Fruit fly (Drosophila melanogaster) whole organism, wandering third instar larva: Measurements from ENCODE around the gene omd.
A peak's percentile ranks its signal among the peaks of the same experiment; 100 is the strongest.

ENCODE experiments used
- Abd-B ChIP-seq: fragments of >200 bp; optimal IDR thresholded peaks from 2 replicates; lab custom pipeline; 2017; ENCODE audit warnings: missing biosample characterization, missing genetic modification characterization
- CG32264 ChIP-seq: fragments of 200-800 bp; sonication (Bioruptor generic); optimal IDR thresholded peaks from 2 replicates; lab custom pipeline; 2016; ENCODE audit warnings: missing biosample characterization, missing genetic modification characterization
- CG9705 ChIP-seq: fragments of 200-800 bp; sonication (Bioruptor generic); optimal IDR thresholded peaks from 2 replicates; lab custom pipeline; 2018; ENCODE audit warnings: missing biosample characterization, mild to moderate bottlenecking, missing genetic modification characterization
- CrebA ChIP-seq: fragments of 200-800 bp; sonication (Bioruptor generic); optimal IDR thresholded peaks from 2 replicates; lab custom pipeline; 2016; ENCODE audit warnings: missing biosample characterization, mild to moderate bottlenecking, missing genetic modification characterization, borderline replicate concordance
- Dfd ChIP-seq: fragments of >200 bp; optimal IDR thresholded peaks from 2 replicates; lab custom pipeline; 2017; ENCODE audit warnings: missing biosample characterization, missing genetic modification characterization
- Dif ChIP-seq: fragments of 200-275, 200-300 bp; sonication (Bioruptor generic); optimal IDR thresholded peaks from 2 replicates; lab custom pipeline; 2018; ENCODE audit warnings: missing biosample characterization, missing genetic modification characterization; ENCODE audit not compliant: partially characterized antibody
- GATAd ChIP-seq: sonication (Bioruptor generic); optimal IDR thresholded peaks from 2 replicates; lab custom pipeline; 2016; ENCODE audit warnings: missing biosample characterization, missing genetic modification characterization
- HLH106 ChIP-seq: fragments of 200-800 bp; optimal IDR thresholded peaks from 3 replicates; lab custom pipeline; 2019; ENCODE audit warnings: missing biosample characterization, mild to moderate bottlenecking, missing genetic modification characterization, moderate library complexity
- Hnf4 ChIP-seq: fragments of 200-800 bp; sonication (Bioruptor generic); optimal IDR thresholded peaks from 2 replicates; lab custom pipeline; 2016; ENCODE audit warnings: missing biosample characterization, mild to moderate bottlenecking, missing genetic modification characterization
- Hr78 ChIP-seq: fragments of >200 bp; optimal IDR thresholded peaks from 2 replicates; lab custom pipeline; 2017; ENCODE audit warnings: missing biosample characterization, missing genetic modification characterization
- Hr83 ChIP-seq: fragments of 200-300 bp; sonication (Bioruptor generic); optimal IDR thresholded peaks from 2 replicates; lab custom pipeline; 2016; ENCODE audit warnings: missing biosample characterization, mild to moderate bottlenecking, missing genetic modification characterization, moderate library complexity; ENCODE audit not compliant: poor library complexity, severe bottlenecking
- Jra ChIP-seq: sonication (Bioruptor generic); optimal IDR thresholded peaks from 2 replicates; lab custom pipeline; 2016; ENCODE audit warnings: missing biosample characterization, missing genetic modification characterization
- Mio ChIP-seq: sonication (Bioruptor generic); optimal IDR thresholded peaks from 2 replicates; lab custom pipeline; 2016; ENCODE audit warnings: missing biosample characterization, missing genetic modification characterization
- Myc ChIP-seq: fragments of >200 bp; optimal IDR thresholded peaks from 2 replicates; lab custom pipeline; 2017
- N ChIP-seq: fragments of >200 bp; optimal IDR thresholded peaks from 2 replicates; lab custom pipeline; 2018; ENCODE audit warnings: missing biosample characterization, missing external identifiers, missing genetic modification characterization
- OdsH ChIP-seq: fragments of 200-800 bp; sonication (Bioruptor generic); optimal IDR thresholded peaks from 2 replicates; lab custom pipeline; 2016; ENCODE audit warnings: missing biosample characterization, mild to moderate bottlenecking, missing genetic modification characterization
- Rel ChIP-seq, 2 experiments: fragments of 200-800 bp; sonication (Bioruptor generic) in 1 of 2; optimal IDR thresholded peaks; 2 replicates in 1 of 2; 3 replicates in 1 of 2; lab custom pipeline; 2016 to 2019; ENCODE audit warnings: mild to moderate bottlenecking in 2 of 2, missing biosample characterization in 2 of 2, missing genetic modification characterization in 2 of 2, moderate library complexity in 1 of 2
- Sp1 ChIP-seq: fragments of 200-800 bp; sonication (Bioruptor generic); optimal IDR thresholded peaks from 3 replicates; lab custom pipeline; 2019; ENCODE audit warnings: missing biosample characterization, mild to moderate bottlenecking, missing genetic modification characterization, moderate library complexity
- Vsx2 ChIP-seq: fragments of 200-300, 225-300 bp; sonication (Bioruptor generic); optimal IDR thresholded peaks from 2 replicates; lab custom pipeline; 2018; ENCODE audit warnings: missing biosample characterization, missing genetic modification characterization; ENCODE audit not compliant: partially characterized antibody
- br ChIP-seq: fragments of 200-800 bp; sonication (Bioruptor generic); optimal IDR thresholded peaks from 2 replicates; lab custom pipeline; 2016; ENCODE audit warnings: missing biosample characterization, missing genetic modification characterization
- brk ChIP-seq: fragments of 200-800 bp; sonication (Bioruptor generic); optimal IDR thresholded peaks from 2 replicates; lab custom pipeline; 2016; ENCODE audit warnings: missing biosample characterization, mild to moderate bottlenecking, missing genetic modification characterization
- dl ChIP-seq, 2 experiments: fragments of 175-275, 200-275 bp in 1 of 2; fragments of 200-275 bp in 1 of 2; sonication (Bioruptor generic); optimal IDR thresholded peaks; lab custom pipeline; 2018; ENCODE audit warnings: mild to moderate bottlenecking in 2 of 2, missing biosample characterization in 2 of 2, missing genetic modification characterization in 2 of 2, moderate library complexity in 2 of 2; ENCODE audit not compliant: partially characterized antibody in 2 of 2, insufficient read depth in 1 of 2
- dmrt93B ChIP-seq: fragments of 200-800 bp; sonication (Bioruptor generic); optimal IDR thresholded peaks from 2 replicates; lab custom pipeline; 2018; ENCODE audit warnings: missing biosample characterization, mild to moderate bottlenecking, missing genetic modification characterization
- dsf ChIP-seq: sonication (Bioruptor generic); optimal IDR thresholded peaks from 2 replicates; lab custom pipeline; 2016; ENCODE audit warnings: missing biosample characterization, missing genetic modification characterization, borderline replicate concordance
- ey ChIP-seq: fragments of 200-800 bp; sonication (Bioruptor generic); optimal IDR thresholded peaks from 2 replicates; lab custom pipeline; 2016; ENCODE audit warnings: missing biosample characterization, missing genetic modification characterization
- foxo ChIP-seq, 2 experiments: fragments of 200-800 bp; sonication (Bioruptor generic); optimal IDR thresholded peaks; 2 replicates in 1 of 2; 3 replicates in 1 of 2; lab custom pipeline; 2016 to 2017; ENCODE audit warnings: missing biosample characterization in 2 of 2, missing genetic modification characterization in 2 of 2
- fru ChIP-seq: fragments of 200-800 bp; sonication (Bioruptor generic); optimal IDR thresholded peaks from 3 replicates; lab custom pipeline; 2016; ENCODE audit warnings: missing biosample characterization, mild to moderate bottlenecking, missing genetic modification characterization
- h ChIP-seq: fragments of 200-800 bp; sonication (Bioruptor generic); optimal IDR thresholded peaks from 3 replicates; lab custom pipeline; 2016; ENCODE audit warnings: missing biosample characterization, mild to moderate bottlenecking, missing genetic modification characterization
- jim ChIP-seq: fragments of 175-275, 200-325 bp; sonication (Bioruptor generic); optimal IDR thresholded peaks from 2 replicates; lab custom pipeline; 2016; ENCODE audit warnings: missing biosample characterization, mild to moderate bottlenecking, missing genetic modification characterization
- lola ChIP-seq: fragments of >200 bp; optimal IDR thresholded peaks from 2 replicates; lab custom pipeline; 2017; ENCODE audit warnings: missing biosample characterization, missing genetic modification characterization
- pan ChIP-seq: fragments of >200 bp; optimal IDR thresholded peaks from 2 replicates; lab custom pipeline; 2017
- psq ChIP-seq: fragments of 200-800 bp; sonication (Bioruptor generic); optimal IDR thresholded peaks from 3 replicates; lab custom pipeline; 2017; ENCODE audit warnings: missing biosample characterization, mild to moderate bottlenecking, missing genetic modification characterization, moderate library complexity
- rgr ChIP-seq: fragments of 200-800 bp; sonication (Bioruptor generic); optimal IDR thresholded peaks from 3 replicates; lab custom pipeline; 2016; ENCODE audit warnings: missing biosample characterization, mild to moderate bottlenecking, missing genetic modification characterization
- sage ChIP-seq: fragments of 200-800 bp; sonication (Bioruptor generic); optimal IDR thresholded peaks from 2 replicates; lab custom pipeline; 2016; ENCODE audit warnings: missing biosample characterization, mild to moderate bottlenecking, missing genetic modification characterization
- sv ChIP-seq: fragments of 200-800 bp; sonication (Bioruptor generic); optimal IDR thresholded peaks from 3 replicates; lab custom pipeline; 2016; ENCODE audit warnings: missing biosample characterization, missing genetic modification characterization
- tai ChIP-seq: sonication (Bioruptor generic); optimal IDR thresholded peaks from 2 replicates; lab custom pipeline; 2016; ENCODE audit warnings: missing biosample characterization, missing genetic modification characterization
- usp ChIP-seq: fragments of >200 bp; optimal IDR thresholded peaks from 2 replicates; lab custom pipeline; 2017; ENCODE audit warnings: missing biosample characterization, missing genetic modification characterization
- woc ChIP-seq: sonication (Bioruptor generic); optimal IDR thresholded peaks from 2 replicates; lab custom pipeline; 2016; ENCODE audit warnings: missing biosample characterization, mild to moderate bottlenecking, missing genetic modification characterization

Gene omd

dm6 chr3R:13660924-13661659, 25.9 kb downstream of the omd start, which contains the start of gene B52:
B52 (plus strand) TSS chr3R:13661311.
- TF ChIP-seq Vsx2 (peak; percentile 5), CG32264 (GFP tag; lab: Kevin White, UChicago) (peak; percentile 54), CG9705 (GFP tag; lab: Kevin White, UChicago) (peak; percentile 56), woc (GFP tag; lab: Kevin White, UChicago) (peak; percentile 4), dsf (GFP tag; lab: Kevin White, UChicago) (no peak), fru (GFP tag; lab: Kevin White, UChicago) (peak; percentile 37), h (GFP tag; lab: Kevin White, UChicago) (peak; percentile 69), foxo (GFP tag; optimal IDR thresholded peaks at IDR 0.05; lab: Kevin White, UChicago) (peak in 1 of 2 experiments; percentile 35), N (GFP tag; lab: Kevin White, UChicago) (peak; percentile 25), Rel (GFP tag; optimal IDR thresholded peaks at IDR 0.05; lab: Kevin White, UChicago) (no peak), Rel (tag; optimal IDR thresholded peaks at IDR 0.05; lab: Kevin White, UChicago) (peak; percentile 35), Mio (GFP tag; lab: Kevin White, UChicago) (no peak), sv (GFP tag; lab: Kevin White, UChicago) (peak; percentile 40), HLH106 (peak; percentile 30), Hnf4 (peak; percentile 49), Hr83 (GFP tag; lab: Kevin White, UChicago) (peak; percentile 75), Jra (GFP tag; lab: Kevin White, UChicago) (no peak), br (peak; percentile 75), lola (GFP tag; lab: Kevin White, UChicago) (no peak), dl (GFP tag; optimal IDR thresholded peaks at IDR 0.05; lab: Kevin White, UChicago; ENCODE audit: insufficient read depth in 1 of 2, partially characterized antibody in 2 of 2) (no peak), usp (GFP tag; lab: Kevin White, UChicago) (no peak), tai (GFP tag; lab: Kevin White, UChicago) (peak; percentile 49), GATAd (no peak), psq (GFP tag; lab: Kevin White, UChicago) (peak; percentile 30), Myc (peak; percentile 30), OdsH (GFP tag; lab: Kevin White, UChicago) (peak; percentile 59), sage (GFP tag; lab: Kevin White, UChicago) (no peak), brk (no peak), dmrt93B (GFP tag; lab: Kevin White, UChicago) (peak; percentile 53), CrebA (GFP tag; lab: Kevin White, UChicago) (no peak), pan (lab: Kevin White, UChicago) (no peak), Dfd (GFP tag; lab: Kevin White, UChicago) (no peak), Abd-B (GFP tag; lab: Kevin White, UChicago) (no peak), jim (GFP tag; lab: Kevin White, UChicago) (no peak), Dif (peak; percentile 47), Sp1 (GFP tag; lab: Kevin White, UChicago) (peak; percentile 83), ey (GFP tag; lab: Kevin White, UChicago) (peak; percentile 48), rgr (GFP tag; lab: Kevin White, UChicago) (peak; percentile 79), Hr78 (no peak)
